Fruit fly (Drosophila melanogaster) whole organism, embryonic: ENCODE data around the gene Awh.

Source experiments
- Antp ChIP-seq: fragments of 200-800 bp; sonication (Bioruptor generic); optimal IDR thresholded peaks from 3 replicates; lab custom pipeline; 2016; ENCODE audit warnings: missing biosample characterization, missing genetic modification characterization
- B-H1 ChIP-seq: fragments of 200-800 bp; sonication (Bioruptor generic); IDR thresholded peaks from 3 replicates; pipeline ENCODE4 v1.3.6; 2022; ENCODE audit warnings: missing biosample characterization, missing genetic modification characterization
- CG10274 ChIP-seq: fragments of 200-800 bp; sonication (Bioruptor generic); optimal IDR thresholded peaks from 3 replicates; lab custom pipeline; 2017; ENCODE audit warnings: missing biosample characterization, mild to moderate bottlenecking, missing genetic modification characterization
- CG12219 ChIP-seq: fragments of 200-800 bp; sonication (Bioruptor generic); optimal IDR thresholded peaks from 3 replicates; lab custom pipeline; 2018; ENCODE audit warnings: missing biosample characterization, mild to moderate bottlenecking, missing genetic modification characterization
- CG13287 ChIP-seq: fragments of 200-800 bp; sonication (Bioruptor generic); IDR thresholded peaks from 2 replicates; pipeline ENCODE4 v1.3.6; 2022; ENCODE audit warnings: missing biosample characterization, missing genetic modification characterization; ENCODE audit not compliant: partially characterized antibody
- CG14050 ChIP-seq: fragments of 200-800 bp; sonication (Bioruptor generic); IDR thresholded peaks from 3 replicates; pipeline ENCODE4 v1.3.6; 2022; ENCODE audit warnings: missing biosample characterization, missing genetic modification characterization
- CG1529 ChIP-seq: fragments of 200-800 bp; sonication (Bioruptor generic); optimal IDR thresholded peaks from 3 replicates; lab custom pipeline; 2018; ENCODE audit warnings: missing biosample characterization, missing genetic modification characterization
- CG17328 ChIP-seq: fragments of 200-800 bp; sonication (Bioruptor generic); IDR thresholded peaks from 2 replicates; pipeline ENCODE4 v1.3.6; 2022; ENCODE audit warnings: missing biosample characterization, missing genetic modification characterization
- CG18262 ChIP-seq: fragments of 200-800 bp; optimal IDR thresholded peaks from 3 replicates; lab custom pipeline; 2019; ENCODE audit warnings: missing biosample characterization, mild to moderate bottlenecking, missing genetic modification characterization, moderate library complexity
- CG2120 ChIP-seq: fragments of 200-800 bp; sonication (Bioruptor generic); optimal IDR thresholded peaks from 3 replicates; lab custom pipeline; 2016; ENCODE audit warnings: missing biosample characterization, missing genetic modification characterization
- CG33213 ChIP-seq: fragments of 200-800 bp; sonication (Bioruptor generic); optimal IDR thresholded peaks from 3 replicates; lab custom pipeline; 2016; ENCODE audit warnings: missing biosample characterization, missing genetic modification characterization
- CG34422 ChIP-seq: fragments of 200-800 bp; sonication (Bioruptor generic); IDR thresholded peaks from 3 replicates; pipeline ENCODE4 v1.3.6; 2022; ENCODE audit warnings: missing biosample characterization, missing genetic modification characterization
- CG3995 ChIP-seq: fragments of 200-800 bp; sonication (Bioruptor generic); optimal IDR thresholded peaks from 3 replicates; lab custom pipeline; 2016; ENCODE audit warnings: missing biosample characterization, missing genetic modification characterization
- CG6689 ChIP-seq: fragments of 200-800 bp; sonication (Bioruptor generic); IDR thresholded peaks from 2 replicates; pipeline ENCODE4 v1.3.6; 2022; ENCODE audit warnings: missing biosample characterization, missing genetic modification characterization
- CG8359 ChIP-seq: fragments of 200-800 bp; sonication (Bioruptor generic); optimal IDR thresholded peaks from 2 replicates; lab custom pipeline; 2017; ENCODE audit warnings: missing biosample characterization, mild to moderate bottlenecking, missing genetic modification characterization, borderline replicate concordance
- CG9215 ChIP-seq: fragments of 200-800 bp; sonication (Bioruptor generic); IDR thresholded peaks from 2 replicates; pipeline ENCODE4 v1.3.6; 2022; ENCODE audit warnings: missing biosample characterization, missing genetic modification characterization
- CG9817 ChIP-seq: fragments of 200-800 bp; sonication (Bioruptor generic); optimal IDR thresholded peaks from 2 replicates; lab custom pipeline; 2018; ENCODE audit warnings: missing biosample characterization, mild to moderate bottlenecking, missing genetic modification characterization, moderate library complexity
- Chrac-16 ChIP-seq: fragments of 200-800 bp; sonication (Bioruptor generic); optimal IDR thresholded peaks from 3 replicates; lab custom pipeline; 2016; ENCODE audit warnings: missing biosample characterization, missing genetic modification characterization
- Dek ChIP-seq: fragments of 200-800 bp; sonication (Bioruptor generic); optimal IDR thresholded peaks from 3 replicates; lab custom pipeline; 2019; ENCODE audit warnings: missing biosample characterization, mild to moderate bottlenecking, missing genetic modification characterization, moderate library complexity
- Dip3 ChIP-seq: fragments of 200-800 bp; sonication (Bioruptor generic); optimal IDR thresholded peaks from 3 replicates; lab custom pipeline; 2016; ENCODE audit warnings: missing biosample characterization, missing genetic modification characterization
- Dref ChIP-seq: fragments of 200-800 bp; sonication (Bioruptor generic); IDR thresholded peaks from 2 replicates; pipeline ENCODE4 v1.3.6; 2022; ENCODE audit warnings: missing biosample characterization, missing genetic modification characterization
- Hey ChIP-seq: fragments of 200-800 bp; sonication (Bioruptor generic); optimal IDR thresholded peaks from 3 replicates; lab custom pipeline; 2018; ENCODE audit warnings: missing biosample characterization, mild to moderate bottlenecking, missing genetic modification characterization
- HmgZ ChIP-seq: fragments of 200-800 bp; sonication (Bioruptor generic); optimal IDR thresholded peaks from 2 replicates; lab custom pipeline; 2018; ENCODE audit warnings: missing biosample characterization, mild to moderate bottlenecking, missing genetic modification characterization
- Hsf ChIP-seq: fragments of 200-800 bp; sonication (Bioruptor generic); optimal IDR thresholded peaks from 3 replicates; lab custom pipeline; 2016; ENCODE audit warnings: missing biosample characterization, missing genetic modification characterization
- Med ChIP-seq: fragments of 200-800 bp; sonication (Bioruptor generic); peaks from one replicate; lab custom pipeline; 2016; ENCODE audit warnings: missing biosample characterization, missing genetic modification characterization, mild to moderate bottlenecking, inconsistent platforms, moderate library complexity
- NC2β ChIP-seq: fragments of 200-800 bp; sonication (Bioruptor generic); optimal IDR thresholded peaks from 2 replicates; lab custom pipeline; 2016; ENCODE audit warnings: missing biosample characterization, missing genetic modification characterization
- Spps ChIP-seq: fragments of 200-800 bp; sonication (Bioruptor generic); optimal IDR thresholded peaks from 2 replicates; lab custom pipeline; 2018; ENCODE audit warnings: missing biosample characterization, mild to moderate bottlenecking, missing genetic modification characterization
- Tbp ChIP-seq: fragments of >200 bp; optimal IDR thresholded peaks from 2 replicates; lab custom pipeline; 2018; ENCODE audit warnings: missing biosample characterization, missing genetic modification characterization
- ab ChIP-seq: fragments of 200-800 bp; sonication (Bioruptor generic); optimal IDR thresholded peaks from 2 replicates; lab custom pipeline; 2016; ENCODE audit warnings: missing biosample characterization, missing genetic modification characterization
- abd-A ChIP-seq: fragments of 200-800 bp; sonication (Bioruptor generic); optimal IDR thresholded peaks from 3 replicates; lab custom pipeline; 2019; ENCODE audit warnings: missing biosample characterization, mild to moderate bottlenecking, missing genetic modification characterization, moderate library complexity
- ase ChIP-seq: fragments of 200-800 bp; sonication (Bioruptor generic); IDR thresholded peaks from 3 replicates; pipeline ENCODE4 v1.3.6; 2022; ENCODE audit warnings: missing biosample characterization, missing genetic modification characterization
- ato ChIP-seq: fragments of 200-800 bp; sonication (Bioruptor generic); IDR thresholded peaks from 2 replicates; pipeline ENCODE4 v1.3.6; 2022; ENCODE audit warnings: missing biosample characterization, missing genetic modification characterization; ENCODE audit not compliant: partially characterized antibody
- bbx ChIP-seq: fragments of 200-800 bp; sonication (Bioruptor generic); IDR thresholded peaks from 2 replicates; pipeline ENCODE4 v1.3.6; 2022; ENCODE audit warnings: missing biosample characterization, missing genetic modification characterization; ENCODE audit not compliant: partially characterized antibody
- bowl ChIP-seq: fragments of 200-800 bp; sonication (Bioruptor generic); IDR thresholded peaks from 2 replicates; pipeline ENCODE4 v1.3.6; 2022; ENCODE audit warnings: missing biosample characterization, missing genetic modification characterization
- ci ChIP-seq: fragments of 200-800 bp; sonication (Bioruptor generic); IDR thresholded peaks from 3 replicates; pipeline ENCODE4 v1.3.6; 2022; ENCODE audit warnings: missing biosample characterization, missing genetic modification characterization
- exex ChIP-seq: fragments of 200-800 bp; sonication (Bioruptor generic); optimal IDR thresholded peaks from 4 replicates; lab custom pipeline; 2018; ENCODE audit warnings: missing biosample characterization, mild to moderate bottlenecking, missing genetic modification characterization, moderate library complexity
- fd64A ChIP-seq: fragments of 200-800 bp; sonication (Bioruptor generic); optimal IDR thresholded peaks from 3 replicates; lab custom pipeline; 2018; ENCODE audit warnings: missing biosample characterization, mild to moderate bottlenecking, missing genetic modification characterization
- gsb ChIP-seq: fragments of 200-800 bp; sonication (Bioruptor generic); IDR thresholded peaks from 2 replicates; pipeline ENCODE4 v1.3.6; 2022; ENCODE audit warnings: missing biosample characterization, missing genetic modification characterization
- gsb-n ChIP-seq: fragments of 200-800 bp; sonication (Bioruptor generic); optimal IDR thresholded peaks from 3 replicates; lab custom pipeline; 2018; ENCODE audit warnings: missing biosample characterization, mild to moderate bottlenecking, missing genetic modification characterization
- h ChIP-seq: fragments of >200 bp; optimal IDR thresholded peaks from 2 replicates; lab custom pipeline; 2017
- lola ChIP-seq, 3 experiments: fragments of >200 bp in 2 of 3; fragments of 200-800 bp in 1 of 3; sonication (Bioruptor generic) in 1 of 3; optimal IDR thresholded peaks; 2 replicates each; lab custom pipeline; 2017 to 2019; ENCODE audit warnings: missing biosample characterization in 3 of 3, missing genetic modification characterization in 3 of 3, mild to moderate bottlenecking in 1 of 3, moderate library complexity in 1 of 3
- luna ChIP-seq: fragments of 200-800 bp; sonication (Bioruptor generic); optimal IDR thresholded peaks from 2 replicates; lab custom pipeline; 2016; ENCODE audit warnings: missing biosample characterization, missing genetic modification characterization
- nmo ChIP-seq: fragments of 200-800 bp; sonication (Bioruptor generic); optimal IDR thresholded peaks from 2 replicates; lab custom pipeline; 2018; ENCODE audit warnings: missing biosample characterization, mild to moderate bottlenecking, missing genetic modification characterization, moderate library complexity
- oc ChIP-seq: fragments of 200-800 bp; sonication (Bioruptor generic); optimal IDR thresholded peaks from 2 replicates; lab custom pipeline; 2018; ENCODE audit warnings: missing biosample characterization, mild to moderate bottlenecking, missing genetic modification characterization, moderate library complexity
- onecut ChIP-seq: fragments of 200-800 bp; sonication (Bioruptor generic); IDR thresholded peaks from 2 replicates; pipeline ENCODE4 v1.3.6; 2022; ENCODE audit warnings: missing biosample characterization, missing genetic modification characterization
- pros ChIP-seq: fragments of 200-800 bp; sonication (Bioruptor generic); optimal IDR thresholded peaks from 3 replicates; lab custom pipeline; 2019; ENCODE audit warnings: missing biosample characterization, mild to moderate bottlenecking, missing genetic modification characterization, moderate library complexity
- scrt ChIP-seq: fragments of 200-800 bp; sonication (Bioruptor generic); optimal IDR thresholded peaks from 2 replicates; lab custom pipeline; 2018; ENCODE audit warnings: missing biosample characterization, mild to moderate bottlenecking, missing genetic modification characterization, moderate library complexity
- shn ChIP-seq: fragments of 200-800 bp; sonication (Bioruptor generic); optimal IDR thresholded peaks from 3 replicates; lab custom pipeline; 2016; ENCODE audit warnings: missing biosample characterization, missing genetic modification characterization
- slou ChIP-seq: fragments of 200-800 bp; sonication (Bioruptor generic); optimal IDR thresholded peaks from 3 replicates; lab custom pipeline; 2016; ENCODE audit warnings: missing biosample characterization, missing genetic modification characterization
- sug ChIP-seq: fragments of 200-800 bp; optimal IDR thresholded peaks from 2 replicates; lab custom pipeline; 2019; ENCODE audit warnings: missing biosample characterization, mild to moderate bottlenecking, missing genetic modification characterization, moderate library complexity
- usp ChIP-seq: fragments of >200 bp; optimal IDR thresholded peaks from 2 replicates; lab custom pipeline; 2017; ENCODE audit warnings: missing biosample characterization, missing genetic modification characterization

The Awh gene

DNA sequence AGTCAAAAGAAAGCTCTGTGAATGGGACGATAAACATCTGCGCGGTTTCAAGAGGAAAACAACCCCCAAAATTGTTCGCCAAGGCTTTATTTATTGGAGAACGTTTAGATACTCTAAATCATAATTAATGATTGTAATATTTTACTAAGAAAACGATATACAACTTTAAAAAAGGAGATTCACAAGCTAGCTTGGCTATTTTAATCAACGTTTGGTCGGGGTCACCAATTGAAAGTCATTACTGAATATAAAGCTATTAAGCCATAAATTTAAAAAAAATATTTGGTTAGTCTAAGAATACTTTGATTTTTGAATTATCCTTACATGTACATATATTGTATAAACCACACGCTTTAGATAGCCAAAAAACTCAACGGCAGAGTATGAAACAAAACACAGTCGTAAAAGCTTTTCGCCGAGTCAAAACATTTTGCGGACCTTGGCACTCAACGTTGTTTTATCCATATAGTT is 46.2 kb downstream of the Awh start, which contains the start of gene Fie (continued):
- TF ChIP-seq CG10274 (no peak), CG12219 (GFP tag; lab: Kevin White, UChicago) (peak; percentile 59), Hey (tag; lab: Kevin White, UChicago) (no peak), shn (no peak), CG9215 (GFP tag; lab: Robert Waterston, UW) (peak; percentile 43; the same call in 1 of the 2 replicates), CG8359 (GFP tag; lab: Kevin White, UChicago) (no peak), Med (GFP tag; lab: Kevin White, UChicago) (peak; percentile 89), lola (GFP tag; optimal IDR thresholded peaks at IDR 0.05; lab: Kevin White, UChicago) (peak in 1 of 3 experiments; percentile 31), CG6689 (GFP tag; lab: Robert Waterston, UW) (peak; percentile 32; the same call in 1 of the 2 replicates), CG1529 (GFP tag; lab: Kevin White, UChicago) (peak; percentile 47), ab (GFP tag; lab: Kevin White, UChicago) (no peak), Tbp (GFP tag; lab: Kevin White, UChicago) (no peak), abd-A (peak; percentile 83), gsb-n (no peak), gsb (no peak), Dip3 (peak; percentile 61), CG14050 (GFP tag; lab: Robert Waterston, UW) (peak; percentile 22; the same call in 1 of the 3 replicates), HmgZ (tag; lab: Kevin White, UChicago) (peak; percentile 43), slou (GFP tag; lab: Kevin White, UChicago) (peak; percentile 40), CG18262 (peak; percentile 61), Spps (tag; lab: Kevin White, UChicago) (no peak), NC2β (no peak), CG34422 (GFP tag; lab: Robert Waterston, UW) (0 out of 3 replicates have a peak, but pooled peaks have one; percentile 19), exex (tag; lab: Kevin White, UChicago) (peak; percentile 9), sug (tag; lab: Kevin White, UChicago) (no peak), Dek (tag; lab: Kevin White, UChicago) (peak; percentile 75), CG33213 (GFP tag; lab: Kevin White, UChicago) (peak; percentile 4), CG2120 (GFP tag; lab: Kevin White, UChicago) (peak; percentile 86), bbx (GFP tag; lab: Robert Waterston, UW) (no peak), B-H1 (GFP tag; lab: Robert Waterston, UW) (peak; percentile 41; the same call in 1 of the 3 replicates), onecut (no peak), bowl (no peak), ase (GFP tag; lab: Robert Waterston, UW) (no peak), CG3995 (no peak), h (lab: Kevin White, UChicago) (no peak), scrt (GFP tag; lab: Kevin White, UChicago) (peak; percentile 74), CG9817 (peak; percentile 30), ato (GFP tag; lab: Robert Waterston, UW) (no peak), CG17328 (GFP tag; lab: Robert Waterston, UW) (no peak), Antp (GFP tag; lab: Kevin White, UChicago) (no peak), Chrac-16 (GFP tag; lab: Kevin White, UChicago) (no peak), usp (GFP tag; lab: Kevin White, UChicago) (no peak), ci (0 out of 3 replicates have a peak, but pooled peaks have one; percentile 33), luna (GFP tag; lab: Kevin White, UChicago) (no peak), pros (no peak), oc (tag; lab: Kevin White, UChicago) (no peak), CG13287 (GFP tag; lab: Robert Waterston, UW) (no peak), Hsf (GFP tag; lab: Kevin White, UChicago) (peak; percentile 64), fd64A (GFP tag; lab: Kevin White, UChicago) (no peak), Dref (GFP tag; lab: Robert Waterston, UW) (no peak), nmo (GFP tag; lab: Kevin White, UChicago) (peak; percentile 79)
